Worm (Caenorhabditis elegans): Measurements from ENCODE around the gene unc-8.
A peak's percentile ranks its signal among the peaks of the same experiment; 100 is the strongest.

unc-8 gene

DNA sequence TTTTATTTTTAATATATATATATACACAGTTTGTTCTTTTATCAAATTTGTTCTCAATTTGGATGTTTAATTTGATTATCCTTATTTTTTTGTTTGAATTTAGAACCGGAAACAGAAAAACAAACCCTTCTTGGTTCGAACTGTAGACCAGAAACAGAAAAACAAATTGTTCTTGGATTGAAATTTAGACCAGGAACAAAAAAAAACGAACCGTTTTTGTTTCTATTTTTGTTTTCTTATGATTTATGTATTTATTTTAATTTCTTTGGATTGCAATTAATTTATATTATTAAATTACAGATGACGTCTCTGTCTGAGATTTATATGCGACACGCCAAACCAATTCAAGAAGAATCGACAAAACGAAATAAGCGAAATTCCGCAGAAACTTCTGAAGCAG lies 21.6 kb upstream of the unc-8 start, which contains the start of gene C42D4.19:
Gene C42D4.19, plus strand, starts transcription at position 301 of the 400 bp plus-strand sequence.
- TF ChIP-seq ztf-28 (GFP tag; IDR thresholded peaks at IDR 0.05) (no peak), madf-8 (GFP tag; conservative IDR thresholded peaks at IDR 0.05) (no peak), aptf-3 (GFP tag; IDR thresholded peaks at IDR 0.05) (no peak), Y53G8AR.9 (GFP tag; conservative IDR thresholded peaks at IDR 0.05) (no peak), attf-3 (GFP tag; conservative IDR thresholded peaks at IDR 0.05) (no peak), Y67H2A.10 (GFP tag; conservative IDR thresholded peaks at IDR 0.05) (no peak), dox-1 (GFP tag; IDR thresholded peaks at IDR 0.05) (no peak), B0261.1 (tag; optimal IDR thresholded peaks at IDR 0.05) (no peak), bed-1 (GFP tag; IDR thresholded peaks at IDR 0.05) (no peak)

DNA sequence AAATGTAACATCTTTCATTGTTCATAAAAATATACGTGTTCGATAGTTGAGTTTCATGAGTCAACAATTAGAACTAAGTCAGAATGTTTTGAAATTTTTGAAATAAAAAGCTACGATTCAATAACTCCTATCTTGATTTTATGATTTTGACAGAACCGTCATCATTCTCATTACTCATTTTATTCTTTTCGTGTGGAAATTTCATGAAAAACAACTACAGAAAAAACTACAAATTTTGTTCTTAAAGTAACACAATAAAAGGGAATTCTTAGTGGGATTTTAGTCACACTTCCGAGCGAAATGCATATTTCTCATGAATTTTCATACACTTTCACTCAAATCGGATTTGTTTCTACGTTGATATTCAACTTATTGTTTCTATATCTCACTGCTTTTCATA lies 20.1 kb upstream of the unc-8 start, which contains the start of gene str-44:
Gene str-44, plus strand, starts transcription at position 301 of the 400 bp plus-strand sequence.
- no peak for TF ChIP-seq gei-17 (GFP tag; optimal IDR thresholded peaks at IDR 0.05)
- TF ChIP-seq nhr-90 (tag; optimal IDR thresholded peaks at IDR 0.05): no peak
- no peak for TF ChIP-seq hsf-1 (GFP tag; IDR thresholded peaks at IDR 0.05)
- no peak for TF ChIP-seq F23B12.7 (tag; optimal IDR thresholded peaks at IDR 0.05; ENCODE audit: insufficient read depth)
- no peak for TF ChIP-seq mxl-1 (tag; optimal IDR thresholded peaks at IDR 0.05)
- TF ChIP-seq F22D6.2 (tag; optimal IDR thresholded peaks at IDR 0.05): no peak
- TF ChIP-seq ztf-22 (GFP tag; optimal IDR thresholded peaks at IDR 0.05): no peak
- no peak for TF ChIP-seq F10E7.11 (tag; optimal IDR thresholded peaks at IDR 0.05)
- TF ChIP-seq hmg-1.2 (GFP tag; IDR thresholded peaks at IDR 0.05): no peak
- TF ChIP-seq ceh-58 (GFP tag; IDR thresholded peaks at IDR 0.05): no peak
- no peak for TF ChIP-seq ekl-4 (GFP tag; IDR thresholded peaks at IDR 0.05)
- no peak for TF ChIP-seq bed-2 (GFP tag; IDR thresholded peaks at IDR 0.05)
- no peak for TF ChIP-seq zim-3 (tag; optimal IDR thresholded peaks at IDR 0.05)

DNA sequence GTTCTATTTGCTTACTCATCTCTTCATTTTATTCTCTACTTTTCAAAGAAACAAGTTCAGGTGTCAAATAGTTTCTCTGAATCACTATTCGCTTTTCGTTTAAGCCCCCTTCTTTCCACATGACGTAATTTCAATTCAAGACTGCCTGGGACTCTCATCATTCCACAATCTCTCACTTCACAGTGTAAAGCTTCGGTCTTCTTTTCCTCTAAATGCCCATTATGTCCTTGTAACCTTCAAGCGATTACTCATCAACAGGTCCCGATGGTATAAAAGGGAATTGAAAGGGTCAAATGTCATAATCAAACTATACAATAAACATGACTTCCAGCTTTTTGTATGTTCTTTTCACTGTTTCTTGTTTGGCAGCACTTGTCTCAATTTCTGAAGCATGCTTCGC lies 18.0 kb upstream of the unc-8 start, which contains the start of gene C42D4.3:
Gene C42D4.3, plus strand, starts transcription at position 298 of the 400 bp plus-strand sequence.
- TF ChIP-seq Y79H2A.3 (GFP tag; conservative IDR thresholded peaks at IDR 0.05): no peak
- no peak for TF ChIP-seq lag-1 (GFP tag; IDR thresholded peaks at IDR 0.05)
- TF ChIP-seq pha-4 (tag; optimal IDR thresholded peaks at IDR 0.05): no peak
- no peak for TF ChIP-seq hlh-12 (tag; optimal IDR thresholded peaks at IDR 0.05)
- TF ChIP-seq madf-8 (GFP tag; conservative IDR thresholded peaks at IDR 0.05): no peak
- no peak for TF ChIP-seq rcor-1 (GFP tag; IDR thresholded peaks at IDR 0.05)
- no peak for TF ChIP-seq hlh-26 (GFP tag; conservative IDR thresholded peaks at IDR 0.05)
- no peak for TF ChIP-seq egl-18 (GFP tag; IDR thresholded peaks at IDR 0.05)
- no peak for TF ChIP-seq mes-4 (tag; optimal IDR thresholded peaks at IDR 0.05)
- no peak for TF ChIP-seq ceh-40 (GFP tag; IDR thresholded peaks at IDR 0.05)
- no peak for TF ChIP-seq ccch-3 (GFP tag; optimal IDR thresholded peaks at IDR 0.05)
- no peak for TF ChIP-seq hrde-1 (tag; optimal IDR thresholded peaks at IDR 0.05; ENCODE audit: borderline replicate concordance)
- TF ChIP-seq let-607 (tag; optimal IDR thresholded peaks at IDR 0.05): no peak

DNA sequence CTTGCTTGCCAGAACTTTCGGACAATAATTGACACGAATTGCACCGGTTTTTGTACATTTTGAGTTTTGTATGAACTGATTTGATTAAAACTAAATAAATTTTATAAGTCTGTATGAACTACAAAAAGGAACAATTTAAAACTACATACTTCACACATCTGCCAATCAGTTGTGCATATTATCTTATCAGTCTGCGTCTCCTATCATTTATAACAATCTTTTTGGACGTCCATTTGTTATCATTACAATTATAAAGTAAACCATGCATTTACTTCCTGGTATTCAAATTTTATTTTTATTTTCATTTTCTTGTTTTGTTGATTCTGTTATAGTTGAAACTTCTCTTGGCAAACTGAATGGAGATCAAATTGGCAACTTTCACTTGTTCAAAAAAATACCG lies 16.6 kb upstream of the unc-8 start, which contains the start of gene cest-10:
Gene cest-10, plus strand, starts transcription at position 254 of the 400 bp plus-strand sequence.
- TF ChIP-seq unc-62 (GFP tag; optimal IDR thresholded peaks at IDR 0.05) (peak; percentile 54), nhr-80 (tag; optimal IDR thresholded peaks at IDR 0.05) (peak; percentile 72), tlf-1 (GFP tag; optimal IDR thresholded peaks at IDR 0.05) (no peak), ceh-27 (GFP tag; optimal IDR thresholded peaks at IDR 0.05) (no peak), let-607 (tag; optimal IDR thresholded peaks at IDR 0.05) (peak in 1 of 2 experiments; percentile 67), snpc-3.4 (tag; optimal IDR thresholded peaks at IDR 0.05) (no peak), B0261.1 (tag; optimal IDR thresholded peaks at IDR 0.05) (no peak)
